Worm (Caenorhabditis elegans) whole organism, midembryonic: ENCODE data around the gene eif-2A.

Experiments used
- T22C8.4 ChIP-seq: fragments of 200-800 bp; sonication (Bioruptor generic); IDR thresholded peaks from 2 replicates; pipeline ENCODE4 v1.3.6; 2022; ENCODE audit warnings: missing genetic modification characterization, missing compliant biosample characterization
- cog-1 ChIP-seq: sonication (generic microtip); optimal IDR thresholded peaks from 2 replicates; lab custom pipeline; 2016; ENCODE audit warnings: missing genetic modification characterization, missing compliant biosample characterization
- flt-1 ChIP-seq: fragments of 200-800 bp; sonication (Bioruptor generic); IDR thresholded peaks from 2 replicates; pipeline ENCODE4 v1.3.6; 2022; ENCODE audit warnings: missing genetic modification characterization, missing compliant biosample characterization
- klf-2 ChIP-seq: fragments of 200-800 bp; sonication (Bioruptor generic); conservative IDR thresholded peaks from 2 replicates; pipeline ENCODE4 v1.3.6; 2022; ENCODE audit warnings: missing genetic modification reagents, missing genetic modification characterization, missing compliant biosample characterization
- med-1 ChIP-seq: sonication (generic microtip); optimal IDR thresholded peaks from 2 replicates; lab custom pipeline; 2017; ENCODE audit warnings: missing genetic modification characterization, mild to moderate bottlenecking, missing compliant biosample characterization, antibody characterized with exemption, missing genetic modification reagents; ENCODE audit not compliant: insufficient read depth
- ref-1 ChIP-seq: fragments of 200-800 bp; sonication (Bioruptor generic); conservative IDR thresholded peaks from 2 replicates; pipeline ENCODE4 v1.3.6; 2022; ENCODE audit warnings: missing genetic modification reagents, missing genetic modification characterization, missing compliant biosample characterization
- tab-1 ChIP-seq: fragments of 200-800 bp; sonication (Bioruptor generic); IDR thresholded peaks from 2 replicates; pipeline ENCODE4 v1.3.6; 2022; ENCODE audit warnings: missing genetic modification characterization, missing compliant biosample characterization
- ztf-23 ChIP-seq: fragments of 200-800 bp; sonication (Bioruptor generic); IDR thresholded peaks from 2 replicates; pipeline ENCODE4 v1.3.6; 2022; ENCODE audit warnings: missing genetic modification reagents, missing genetic modification characterization, missing compliant biosample characterization
- ztf-29 ChIP-seq: fragments of 200-800 bp; sonication (Bioruptor generic); IDR thresholded peaks from 2 replicates; pipeline ENCODE4 v1.3.6; 2022; ENCODE audit warnings: missing genetic modification reagents, missing genetic modification characterization, missing compliant biosample characterization

Gene eif-2A

ce11 chrII:10446300-10446699 is 29.7 kb downstream of the eif-2A start:
- TF ChIP-seq T22C8.4 (GFP tag; lab: Robert Waterston, UW) (no peak), ztf-23 (GFP tag; lab: Robert Waterston, UW) (no peak), klf-2 (no peak), ztf-29 (GFP tag; lab: Robert Waterston, UW) (no peak), cog-1 (no peak), tab-1 (GFP tag; lab: Robert Waterston, UW) (no peak), med-1 (GFP tag; lab: Kevin White, UChicago) (no peak), ref-1 (GFP tag; lab: Robert Waterston, UW) (no peak), flt-1 (GFP tag; lab: Robert Waterston, UW) (no peak)

ce11 chrII:10446814-10447213 is 30.2 kb downstream of the eif-2A start:
- TF ChIP-seq klf-2 = no peak
- no peak for TF ChIP-seq ztf-29 (GFP tag; lab: Robert Waterston, UW)
- TF ChIP-seq ref-1 (GFP tag; lab: Robert Waterston, UW) = no peak
- no peak for TF ChIP-seq ztf-23 (GFP tag; lab: Robert Waterston, UW)
- TF ChIP-seq flt-1 (GFP tag; lab: Robert Waterston, UW) = no peak
- TF ChIP-seq T22C8.4 (GFP tag; lab: Robert Waterston, UW) = no peak

- TF ChIP-seq med-1 (GFP tag; lab: Kevin White, UChicago) = no peak
- no peak for TF ChIP-seq cog-1
- TF ChIP-seq tab-1 (GFP tag; lab: Robert Waterston, UW) = no peak
- TF ChIP-seq ztf-23 (GFP tag; lab: Robert Waterston, UW) = no peak
- TF ChIP-seq flt-1 (GFP tag; lab: Robert Waterston, UW) = no peak
Measured at ce11 chrII:10447348-10448316, 31.0 kb downstream of the eif-2A start, which contains the start of gene ZK673.2. TSS of gene ZK673.2 (plus strand) at chrII:10448266.

- no peak for TF ChIP-seq ref-1 (GFP tag; lab: Robert Waterston, UW)
- no peak for TF ChIP-seq cog-1
- no peak for TF ChIP-seq klf-2
- no peak for TF ChIP-seq ztf-29 (GFP tag; lab: Robert Waterston, UW)
- TF ChIP-seq med-1 (GFP tag; lab: Kevin White, UChicago) = no peak
- no peak for TF ChIP-seq flt-1 (GFP tag; lab: Robert Waterston, UW)
- no peak for TF ChIP-seq ztf-23 (GFP tag; lab: Robert Waterston, UW)
- TF ChIP-seq T22C8.4 (GFP tag; lab: Robert Waterston, UW) = no peak
Measured at ce11 chrII:10449707-10450106, 33.1 kb downstream of the eif-2A start, which contains the start of gene lin-56. TSS of gene lin-56 (plus strand) at chrII:10450007.

ce11 chrII:10450335-10450734 is 33.7 kb downstream of the eif-2A start:
- no peak for TF ChIP-seq ref-1 (GFP tag; lab: Robert Waterston, UW)
- no peak for TF ChIP-seq flt-1 (GFP tag; lab: Robert Waterston, UW)
- TF ChIP-seq klf-2 = no peak
- no peak for TF ChIP-seq T22C8.4 (GFP tag; lab: Robert Waterston, UW)
- TF ChIP-seq med-1 (GFP tag; lab: Kevin White, UChicago) = no peak
- TF ChIP-seq tab-1 (GFP tag; lab: Robert Waterston, UW) = no peak
- no peak for TF ChIP-seq ztf-23 (GFP tag; lab: Robert Waterston, UW)
- TF ChIP-seq ztf-29 (GFP tag; lab: Robert Waterston, UW) = no peak
- TF ChIP-seq cog-1 = no peak

- TF ChIP-seq ztf-29 (GFP tag; lab: Robert Waterston, UW) (no peak), ref-1 (GFP tag; lab: Robert Waterston, UW) (no peak), ztf-23 (GFP tag; lab: Robert Waterston, UW) (no peak), tab-1 (GFP tag; lab: Robert Waterston, UW) (no peak), med-1 (GFP tag; lab: Kevin White, UChicago) (no peak), klf-2 (no peak), T22C8.4 (GFP tag; lab: Robert Waterston, UW) (no peak), flt-1 (GFP tag; lab: Robert Waterston, UW) (no peak), cog-1 (no peak)
Measured at ce11 chrII:10452620-10453019, 36.0 kb downstream of the eif-2A start, which contains the start of gene ZK673.4. TSS of gene ZK673.4 (plus strand) at chrII:10452920.

DNA sequence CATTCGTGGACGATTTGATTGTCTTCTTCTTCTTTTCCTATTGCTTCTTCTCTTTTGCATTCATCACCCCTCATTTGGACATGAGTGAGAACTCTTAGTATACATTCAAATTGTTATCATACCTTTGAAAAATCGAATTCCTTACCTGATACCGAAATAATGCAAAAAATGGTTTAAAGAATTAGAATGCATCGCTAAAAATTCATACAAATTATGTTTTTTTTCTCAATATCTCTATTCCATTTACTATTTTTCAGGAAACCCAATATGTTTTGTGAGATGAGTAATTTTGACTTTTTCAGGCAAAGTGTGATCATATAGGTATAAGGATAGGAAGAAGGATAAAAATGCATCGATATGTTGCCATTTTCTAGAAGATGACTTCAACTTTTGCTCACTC is 40.4 kb downstream of the eif-2A start, which contains the start of gene ZK673.11:
TSS of gene ZK673.11 (plus strand) at position 301 of the 400 bp plus-strand sequence.
- TF ChIP-seq med-1 (GFP tag; lab: Kevin White, UChicago) = no peak
- TF ChIP-seq flt-1 (GFP tag; lab: Robert Waterston, UW) = no peak
- no peak for TF ChIP-seq ztf-23 (GFP tag; lab: Robert Waterston, UW)
- no peak for TF ChIP-seq klf-2
- TF ChIP-seq ztf-29 (GFP tag; lab: Robert Waterston, UW) = no peak
- TF ChIP-seq tab-1 (GFP tag; lab: Robert Waterston, UW) = no peak
- no peak for TF ChIP-seq cog-1
- no peak for TF ChIP-seq ref-1 (GFP tag; lab: Robert Waterston, UW)
- no peak for TF ChIP-seq T22C8.4 (GFP tag; lab: Robert Waterston, UW)

DNA sequence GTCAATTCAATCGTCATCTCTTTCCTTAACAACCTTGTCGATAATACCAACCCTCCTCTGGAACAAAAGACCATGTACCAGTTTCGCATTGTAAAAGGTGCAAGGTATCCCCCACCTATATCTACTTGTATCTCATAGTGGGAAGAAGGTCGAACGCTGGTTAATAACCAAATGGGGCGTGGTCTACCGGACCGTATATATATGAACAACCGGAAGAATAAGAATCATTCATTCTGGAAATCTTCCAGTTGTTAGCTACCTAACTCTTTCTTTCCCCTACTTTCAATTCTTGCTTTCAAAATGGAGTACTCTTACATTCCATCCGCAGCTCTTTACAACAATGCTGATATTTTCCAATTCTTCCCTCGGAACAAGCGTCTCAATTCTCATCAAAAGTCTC is 44.6 kb downstream of the eif-2A start, which contains the start of gene ZK673.5:
TSS of gene ZK673.5 (plus strand) at position 301 of the 400 bp plus-strand sequence.
- TF ChIP-seq ztf-29 (GFP tag; lab: Robert Waterston, UW) (no peak), tab-1 (GFP tag; lab: Robert Waterston, UW) (no peak), flt-1 (GFP tag; lab: Robert Waterston, UW) (no peak), ztf-23 (GFP tag; lab: Robert Waterston, UW) (no peak), cog-1 (no peak), ref-1 (GFP tag; lab: Robert Waterston, UW) (no peak), klf-2 (no peak), med-1 (GFP tag; lab: Kevin White, UChicago) (no peak), T22C8.4 (GFP tag; lab: Robert Waterston, UW) (no peak)
